Fruit fly (Drosophila melanogaster) whole organism, pupa: Measurements from ENCODE around the gene CG42869.

ENCODE experiments used
- D1 ChIP-seq: fragments of 200-800 bp; sonication (Bioruptor generic); optimal IDR thresholded peaks from 2 replicates; lab custom pipeline; 2018; ENCODE audit warnings: missing biosample characterization, mild to moderate bottlenecking, missing genetic modification characterization, moderate library complexity
- rn ChIP-seq: fragments of 200-800 bp; sonication (Bioruptor generic); IDR thresholded peaks from 2 replicates; pipeline ENCODE4 v1.3.6; 2022; ENCODE audit warnings: missing biosample characterization, missing genetic modification characterization

DNA sequence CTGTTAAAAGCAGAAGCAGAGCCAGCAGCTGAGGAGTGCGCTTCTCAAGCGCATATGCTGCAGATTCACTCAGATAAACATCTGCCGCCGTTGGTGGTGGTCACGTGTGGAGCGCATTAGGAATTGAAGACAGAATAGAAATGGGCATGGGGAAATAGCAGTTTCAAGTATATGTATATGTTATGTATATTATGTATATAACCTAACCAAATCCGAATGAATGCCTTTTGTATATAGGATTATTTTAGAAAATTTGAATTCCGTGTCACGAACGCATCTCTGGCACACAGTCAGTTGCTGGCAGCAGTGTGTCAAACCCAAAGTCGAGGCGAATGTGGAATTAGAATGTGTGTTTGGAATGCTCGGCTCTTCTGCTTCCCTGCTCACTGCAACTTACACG lies 45.5 kb downstream of the CG42869 start:
- TF ChIP-seq D1 (tag; lab: Kevin White, UChicago) (no peak), rn (GFP tag; lab: Robert Waterston, UW) (no peak)
